Worm (Caenorhabditis elegans): Measurements from ENCODE around the gene rfc-4.

The rfc-4 gene

ce11 chrIII:6928725-6929124, 43.3 kb upstream of the rfc-4 start, which contains the start of gene flap-1:
Gene flap-1, minus strand, starts transcription at chrIII:6928825.
- no peak for TF ChIP-seq elt-2 (tag; optimal IDR thresholded peaks at IDR 0.05)
- no peak for TF ChIP-seq nhr-23 (tag; optimal IDR thresholded peaks at IDR 0.05)
- no peak for TF ChIP-seq ZK546.5 (tag; optimal IDR thresholded peaks at IDR 0.05)
- no peak for TF ChIP-seq fos-1 (tag; optimal IDR thresholded peaks at IDR 0.05)
- TF ChIP-seq lin-15B (tag; optimal IDR thresholded peaks at IDR 0.05): no peak
- TF ChIP-seq ceh-16 (tag; optimal IDR thresholded peaks at IDR 0.05): no peak
- TF ChIP-seq nfya-1 (tag; optimal IDR thresholded peaks at IDR 0.05; ENCODE audit: insufficient read depth): no peak
- no peak for TF ChIP-seq ceh-9 (tag; optimal IDR thresholded peaks at IDR 0.05)
- no peak for TF ChIP-seq lin-39 (tag; optimal IDR thresholded peaks at IDR 0.05)
- no peak for TF ChIP-seq elt-3 (tag; optimal IDR thresholded peaks at IDR 0.05)
- no peak for TF ChIP-seq jun-1 (tag; optimal IDR thresholded peaks at IDR 0.05)
- no peak for TF ChIP-seq lsy-12 (tag; optimal IDR thresholded peaks at IDR 0.05)
- TF ChIP-seq mml-1 (tag; optimal IDR thresholded peaks at IDR 0.05): no peak

DNA sequence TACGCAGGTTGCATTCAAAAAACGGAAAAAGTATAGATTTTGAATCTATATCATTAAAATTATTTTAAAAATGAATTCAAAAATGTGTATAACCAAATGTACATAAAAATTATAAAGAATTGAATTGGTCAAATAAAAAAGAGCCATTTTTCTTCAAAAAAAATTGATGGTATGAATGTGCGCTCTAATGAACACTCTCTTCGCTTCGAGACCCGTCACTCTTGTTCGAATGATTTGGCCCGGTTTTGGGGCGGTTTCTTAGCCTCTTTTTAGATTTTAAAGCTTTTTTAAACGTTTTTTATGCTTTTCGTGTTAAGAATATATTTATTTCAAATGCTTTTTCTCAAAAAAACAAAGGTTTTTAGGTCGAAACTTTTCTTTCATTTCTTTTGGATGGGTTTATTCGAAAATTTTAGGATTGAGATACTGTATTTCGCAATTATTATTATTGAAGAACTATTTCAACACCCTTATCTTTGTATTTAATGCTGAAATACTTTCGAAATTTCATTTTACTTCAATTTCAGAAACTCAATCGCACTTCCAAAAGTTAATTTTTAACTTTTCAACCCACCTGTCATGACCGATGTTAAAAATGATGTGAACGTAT, 42.4 kb upstream of the rfc-4 start, which contains the start of gene inf-1:
inf-1 (plus strand) TSS at position 577 of the 610 bp plus-strand sequence.
- TF ChIP-seq nhr-25 (tag; optimal IDR thresholded peaks at IDR 0.05) (no peak), nhr-67 (tag; optimal IDR thresholded peaks at IDR 0.05) (no peak), elt-1 (tag; optimal IDR thresholded peaks at IDR 0.05) (no peak), aly-2 (tag; optimal IDR thresholded peaks at IDR 0.05) (no peak), lin-39 (tag; optimal IDR thresholded peaks at IDR 0.05) (peak; percentile 15), nfya-1 (tag; optimal IDR thresholded peaks at IDR 0.05; ENCODE audit: insufficient read depth) (peak; percentile 71), pha-4 (tag; optimal IDR thresholded peaks at IDR 0.05) (peak; percentile 68), eor-1 (tag; optimal IDR thresholded peaks at IDR 0.05) (no peak), nhr-23 (tag; optimal IDR thresholded peaks at IDR 0.05) (peak; percentile 32), ceh-28 (tag; optimal IDR thresholded peaks at IDR 0.05) (no peak), daf-12 (tag; optimal IDR thresholded peaks at IDR 0.05) (no peak), fkh-2 (tag; optimal IDR thresholded peaks at IDR 0.05) (no peak), elt-2 (tag; optimal IDR thresholded peaks at IDR 0.05) (peak; percentile 10), lin-15B (tag; optimal IDR thresholded peaks at IDR 0.05) (peak; percentile 92), nhr-76 (tag; optimal IDR thresholded peaks at IDR 0.05) (no peak)

DNA sequence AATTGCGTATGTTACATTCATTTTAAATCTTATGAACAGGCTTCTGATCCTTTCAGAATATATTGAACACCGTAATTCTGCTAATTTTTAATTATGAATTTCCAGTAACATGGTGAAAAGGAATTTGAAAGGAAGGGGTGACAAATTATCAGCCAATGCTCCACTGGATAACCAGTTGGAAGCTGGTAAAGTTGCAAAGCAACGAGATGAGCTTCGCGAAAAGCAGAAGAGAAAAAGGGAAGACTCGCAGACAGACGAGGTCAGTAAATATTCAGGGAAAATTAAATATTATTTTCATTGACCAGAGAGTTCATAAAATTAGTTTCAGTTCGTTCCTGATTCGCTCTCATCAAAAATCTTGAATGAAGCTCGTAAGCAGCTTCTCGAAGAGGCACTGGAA, 40.2 kb upstream of the rfc-4 start, which contains the start of gene byn-1:
byn-1 (plus strand) TSS at position 106 of the 400 bp plus-strand sequence.
- TF ChIP-seq nhr-67 (tag; optimal IDR thresholded peaks at IDR 0.05): no peak
- TF ChIP-seq hmg-11 (tag; optimal IDR thresholded peaks at IDR 0.05): no peak
- no peak for TF ChIP-seq nhr-43 (tag; optimal IDR thresholded peaks at IDR 0.05; ENCODE audit: poor library complexity, severe bottlenecking)
- no peak for TF ChIP-seq nhr-12 (tag; optimal IDR thresholded peaks at IDR 0.05)
- no peak for TF ChIP-seq nhr-76 (tag; optimal IDR thresholded peaks at IDR 0.05)
- no peak for TF ChIP-seq elt-2 (tag; optimal IDR thresholded peaks at IDR 0.05)
- no peak for TF ChIP-seq ceh-82 (tag; optimal IDR thresholded peaks at IDR 0.05)

- TF ChIP-seq unc-62 (GFP tag; optimal IDR thresholded peaks at IDR 0.05) (no peak), nfya-1 (tag; optimal IDR thresholded peaks at IDR 0.05; ENCODE audit: insufficient read depth) (no peak), pqm-1 (tag; optimal IDR thresholded peaks at IDR 0.05) (no peak), ceh-28 (tag; optimal IDR thresholded peaks at IDR 0.05) (no peak), nhr-11 (tag; optimal IDR thresholded peaks at IDR 0.05) (no peak), fkh-2 (tag; optimal IDR thresholded peaks at IDR 0.05) (no peak), ceh-16 (tag; optimal IDR thresholded peaks at IDR 0.05) (no peak)
Observed at ce11 chrIII:6935269-6936017, 36.6 kb upstream of the rfc-4 start, which contains the start of the genes F57B9.8 and coq-2. Gene F57B9.8, minus strand, starts transcription at chrIII:6935319. Gene coq-2, plus strand, starts transcription at chrIII:6935967.

DNA sequence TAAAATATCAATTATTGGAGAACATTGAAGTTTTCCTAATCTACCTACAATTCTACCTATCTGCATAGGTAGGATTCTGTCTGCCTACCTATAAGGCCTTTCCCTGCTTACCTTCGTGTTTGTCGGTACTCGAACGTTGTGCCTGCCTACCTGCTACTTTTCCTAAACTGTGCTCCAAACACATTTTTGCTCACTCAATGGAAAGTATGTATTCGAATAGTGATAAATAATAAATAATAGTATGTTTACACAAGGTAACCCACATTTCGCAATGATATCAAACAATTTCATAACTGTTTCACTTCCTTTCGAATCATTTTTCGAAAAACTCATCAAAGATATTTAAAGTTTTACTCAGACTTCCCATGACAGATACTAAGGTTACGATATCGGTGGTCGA, 32.5 kb upstream of the rfc-4 start, which contains the start of gene F57B9.3:
F57B9.3 (plus strand) TSS at position 301 of the 400 bp plus-strand sequence.
- TF ChIP-seq tbx-2 (tag; optimal IDR thresholded peaks at IDR 0.05) (no peak), ZK546.5 (tag; optimal IDR thresholded peaks at IDR 0.05) (no peak), pha-4 (tag; optimal IDR thresholded peaks at IDR 0.05) (peak; percentile 43), zag-1 (tag; optimal IDR thresholded peaks at IDR 0.05) (no peak)

Measured in whole organism, L3 larva.